Worm (Caenorhabditis elegans): ENCODE data around the gene plpr-1.

ce11 chrII:11236274-11236673 lies 14.2 kb downstream of the plpr-1 start, which contains the start of gene cchl-1:
- TF ChIP-seq lsy-2 (tag; optimal IDR thresholded peaks at IDR 0.05) (peak in 1 of 2 experiments; percentile 35), ctbp-1 (GFP tag; IDR thresholded peaks at IDR 0.05) (no peak), rbr-2 (tag; optimal IDR thresholded peaks at IDR 0.05) (no peak), mes-2 (tag; optimal IDR thresholded peaks at IDR 0.05; ENCODE audit: poor library complexity, severe bottlenecking) (peak; percentile 43), lin-39 (tag; optimal IDR thresholded peaks at IDR 0.05) (no peak), Y48G9A.11 (GFP tag; IDR thresholded peaks at IDR 0.05) (no peak), ama-1 (optimal IDR thresholded peaks at IDR 0.05) (no peak), mdt-29 (GFP tag; IDR thresholded peaks at IDR 0.05) (no peak), dve-1 (tag; optimal IDR thresholded peaks at IDR 0.05; ENCODE audit: insufficient read depth) (peak; percentile 12), hmg-1.1 (GFP tag; IDR thresholded peaks at IDR 0.05) (no peak), nhr-25 (tag; optimal IDR thresholded peaks at IDR 0.05; ENCODE audit: borderline replicate concordance, insufficient read depth) (no peak), dmd-9 (GFP tag; IDR thresholded peaks at IDR 0.05) (no peak), nhr-28 (tag; optimal IDR thresholded peaks at IDR 0.05) (peak; percentile 18), pqm-1 (tag; optimal IDR thresholded peaks at IDR 0.05) (no peak)

All from whole organism, L4 larva.